Worm (Caenorhabditis elegans) whole organism, L1 larva: ENCODE data around the gene csn-5.

ENCODE experiments used
- C16A3.4 ChIP-seq: fragments of 150-350 bp; optimal IDR thresholded peaks from 2 replicates; lab custom pipeline; 2014; ENCODE audit warnings: missing biosample characterization, missing genetic modification characterization
- C34B4.2 ChIP-seq: sonication (generic microtip); optimal IDR thresholded peaks from 2 replicates; lab custom pipeline; 2017; ENCODE audit warnings: mild to moderate bottlenecking, missing genetic modification characterization, missing compliant biosample characterization
- F16B12.6 ChIP-seq: fragments of 150-350 bp; optimal IDR thresholded peaks from 2 replicates; lab custom pipeline; 2014; ENCODE audit warnings: missing biosample characterization, missing genetic modification characterization
- Y116A8C.19 ChIP-seq: sonication (generic microtip); optimal IDR thresholded peaks from 2 replicates; lab custom pipeline; 2016; ENCODE audit warnings: missing compliant biosample characterization, missing genetic modification characterization, borderline replicate concordance
- aha-1 ChIP-seq: fragments of 150-350 bp; optimal IDR thresholded peaks from 2 replicates; lab custom pipeline; 2014; ENCODE audit warnings: missing biosample characterization, missing genetic modification characterization
- aly-2 ChIP-seq: fragments of 150-350 bp; optimal IDR thresholded peaks from 2 replicates; lab custom pipeline; 2014; ENCODE audit warnings: missing biosample characterization, missing genetic modification characterization
- ama-1 ChIP-seq: fragments of 150-350 bp; optimal IDR thresholded peaks from 2 replicates; lab custom pipeline; 2014
- blmp-1 ChIP-seq: fragments of 150-350 bp; optimal IDR thresholded peaks from 2 replicates; lab custom pipeline; 2014; ENCODE audit warnings: missing biosample characterization, missing genetic modification characterization
- ceh-8 ChIP-seq: fragments of 200-800 bp; sonication (Bioruptor generic); optimal IDR thresholded peaks from 2 replicates; lab custom pipeline; 2018; ENCODE audit warnings: mild to moderate bottlenecking, missing genetic modification characterization, moderate library complexity, missing compliant biosample characterization
- ceh-90 ChIP-seq: sonication (generic microtip); optimal IDR thresholded peaks from 2 replicates; lab custom pipeline; 2016; ENCODE audit warnings: missing genetic modification characterization, missing compliant biosample characterization
- dpl-1 ChIP-seq, 3 experiments: fragments of 150-350 bp in 2 of 3; sonication (generic microtip) in 1 of 3; optimal IDR thresholded peaks; 2 replicates each; lab custom pipeline; 2014 to 2017; ENCODE audit warnings: missing biosample characterization in 3 of 3, missing genetic modification characterization in 3 of 3, missing genetic modification reagents in 3 of 3
- dsc-1 ChIP-seq: sonication (generic microtip); optimal IDR thresholded peaks from 2 replicates; lab custom pipeline; 2016; ENCODE audit warnings: mild to moderate bottlenecking, missing genetic modification characterization, missing compliant biosample characterization
- efl-1 ChIP-seq, 4 experiments: fragments of 150-350 bp; optimal IDR thresholded peaks in 3 of 4; peaks in 1 of 4; 1 replicate in 1 of 4; 2 replicates in 3 of 4; lab custom pipeline; 2014; ENCODE audit warnings: missing biosample characterization in 2 of 4, missing genetic modification characterization in 2 of 4, missing genetic modification reagents in 2 of 4
- efl-3 ChIP-seq: fragments of 200-800 bp; sonication (Bioruptor generic); optimal IDR thresholded peaks from 2 replicates; lab custom pipeline; 2018; ENCODE audit warnings: mild to moderate bottlenecking, missing genetic modification characterization, missing compliant biosample characterization
- egl-27 ChIP-seq, 2 experiments: fragments of 150-350 bp in 1 of 2; sonication (generic microtip); optimal IDR thresholded peaks; 3 replicates each; lab custom pipeline; 2017 to 2018; ENCODE audit warnings: missing biosample characterization in 2 of 2, missing genetic modification characterization in 2 of 2, missing genetic modification reagents in 2 of 2
- fkh-10 ChIP-seq: sonication (generic microtip); optimal IDR thresholded peaks from 2 replicates; lab custom pipeline; 2017; ENCODE audit warnings: missing biosample characterization, missing genetic modification reagents, missing genetic modification characterization
- fkh-8 ChIP-seq: sonication (generic microtip); optimal IDR thresholded peaks from 2 replicates; lab custom pipeline; 2016; ENCODE audit warnings: mild to moderate bottlenecking, missing genetic modification characterization, missing compliant biosample characterization
- fos-1 ChIP-seq: fragments of 150-350 bp; optimal IDR thresholded peaks from 2 replicates; lab custom pipeline; 2014; ENCODE audit warnings: missing biosample characterization, missing genetic modification characterization
- grh-1 ChIP-seq: fragments of 200-800 bp; sonication (Bioruptor generic); IDR thresholded peaks from 2 replicates; pipeline ENCODE4 v1.3.6; 2022; ENCODE audit warnings: missing genetic modification reagents, missing genetic modification characterization, missing compliant biosample characterization
- hpl-2 ChIP-seq: fragments of 150-350 bp; optimal IDR thresholded peaks from 2 replicates; lab custom pipeline; 2014; ENCODE audit warnings: missing biosample characterization, missing genetic modification reagents, missing genetic modification characterization
- irx-1 ChIP-seq: sonication (generic microtip); optimal IDR thresholded peaks from 2 replicates; lab custom pipeline; 2016; ENCODE audit warnings: missing genetic modification characterization, missing compliant biosample characterization
- jun-1 ChIP-seq: fragments of 150-350 bp; optimal IDR thresholded peaks from 2 replicates; lab custom pipeline; 2014; ENCODE audit warnings: missing biosample characterization, missing genetic modification reagents, missing genetic modification characterization
- lin-13 ChIP-seq: fragments of 150-350 bp; optimal IDR thresholded peaks from 2 replicates; lab custom pipeline; 2014; ENCODE audit warnings: missing biosample characterization, missing genetic modification reagents, missing genetic modification characterization
- lin-15B ChIP-seq: fragments of 150-350 bp; sonication (generic microtip); optimal IDR thresholded peaks from 3 replicates; lab custom pipeline; 2014; ENCODE audit warnings: missing biosample characterization, missing genetic modification characterization
- lin-35 ChIP-seq, 2 experiments: fragments of 150-350 bp; optimal IDR thresholded peaks; 2 replicates each; lab custom pipeline; 2014; ENCODE audit warnings: missing biosample characterization in 2 of 2, missing genetic modification characterization in 2 of 2, missing genetic modification reagents in 2 of 2
- lsy-2 ChIP-seq, 2 experiments: fragments of 150-350 bp; optimal IDR thresholded peaks; 2 replicates each; lab custom pipeline; 2014; ENCODE audit warnings: missing biosample characterization in 2 of 2, missing genetic modification characterization in 2 of 2
- mdl-1 ChIP-seq, 2 experiments: fragments of 150-350 bp; optimal IDR thresholded peaks; 2 replicates each; lab custom pipeline; 2014 to 2017; ENCODE audit warnings: missing biosample characterization in 2 of 2, missing genetic modification characterization in 2 of 2, inconsistent platforms in 1 of 2
- nhr-20 ChIP-seq: sonication (generic microtip); optimal IDR thresholded peaks from 2 replicates; lab custom pipeline; 2016; ENCODE audit warnings: mild to moderate bottlenecking, missing genetic modification characterization, missing compliant biosample characterization
- nhr-76 ChIP-seq: sonication (generic microtip); optimal IDR thresholded peaks from 2 replicates; lab custom pipeline; 2017; ENCODE audit warnings: missing biosample characterization, missing genetic modification characterization
- nhr-77 ChIP-seq: fragments of 150-350 bp; optimal IDR thresholded peaks from 2 replicates; lab custom pipeline; 2014; ENCODE audit warnings: missing biosample characterization, missing genetic modification characterization
- nhr-85 ChIP-seq: sonication (generic microtip); peaks from one replicate; lab custom pipeline; 2016; ENCODE audit warnings: missing genetic modification characterization, inconsistent platforms, missing compliant biosample characterization
- pqm-1 ChIP-seq: sonication (generic microtip); optimal IDR thresholded peaks from 3 replicates; lab custom pipeline; 2017; ENCODE audit warnings: missing biosample characterization, missing genetic modification characterization
- sup-37 ChIP-seq: fragments of 200-800 bp; sonication (Bioruptor generic); optimal IDR thresholded peaks from 2 replicates; lab custom pipeline; 2018; ENCODE audit warnings: mild to moderate bottlenecking, missing genetic modification characterization, missing compliant biosample characterization
- swsn-7 ChIP-seq: sonication (generic microtip); optimal IDR thresholded peaks from 2 replicates; lab custom pipeline; 2016; ENCODE audit warnings: missing genetic modification characterization, missing compliant biosample characterization
- unc-130 ChIP-seq: fragments of 150-350 bp; optimal IDR thresholded peaks from 2 replicates; lab custom pipeline; 2017; ENCODE audit warnings: missing biosample characterization, missing genetic modification characterization, inconsistent platforms
- zip-4 ChIP-seq: fragments of 200-800 bp; sonication (Bioruptor generic); optimal IDR thresholded peaks from 2 replicates; lab custom pipeline; 2018; ENCODE audit warnings: mild to moderate bottlenecking, missing genetic modification characterization, moderate library complexity, missing compliant biosample characterization

Gene csn-5

DNA sequence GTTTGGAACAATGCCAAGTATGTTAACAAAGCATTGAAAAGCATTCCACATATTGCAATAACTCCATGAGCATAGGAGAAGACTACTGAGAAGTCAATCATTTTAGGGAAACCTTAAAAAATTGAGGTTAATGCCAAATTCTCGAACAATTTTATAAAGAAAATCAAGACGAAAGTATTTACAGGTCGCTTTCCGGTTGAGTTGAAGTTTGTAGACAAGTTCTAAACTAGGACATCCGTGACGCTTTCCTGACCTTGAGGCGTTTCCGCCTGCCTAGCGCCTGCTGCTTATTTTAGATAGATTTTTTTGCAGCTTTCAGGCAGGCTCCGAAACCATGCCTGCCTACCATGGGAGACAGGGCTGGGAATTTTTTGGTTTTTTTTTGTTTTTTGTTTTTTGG lies 13.8 kb upstream of the csn-5 start, which contains the start of gene srd-13:
Gene srd-13, minus strand, starts transcription at position 101 of the 400 bp plus-strand sequence.
- no peak for TF ChIP-seq Y116A8C.19 (tag; lab: Kevin White, UChicago)
- no peak for TF ChIP-seq C34B4.2 (tag; lab: Kevin White, UChicago)

DNA sequence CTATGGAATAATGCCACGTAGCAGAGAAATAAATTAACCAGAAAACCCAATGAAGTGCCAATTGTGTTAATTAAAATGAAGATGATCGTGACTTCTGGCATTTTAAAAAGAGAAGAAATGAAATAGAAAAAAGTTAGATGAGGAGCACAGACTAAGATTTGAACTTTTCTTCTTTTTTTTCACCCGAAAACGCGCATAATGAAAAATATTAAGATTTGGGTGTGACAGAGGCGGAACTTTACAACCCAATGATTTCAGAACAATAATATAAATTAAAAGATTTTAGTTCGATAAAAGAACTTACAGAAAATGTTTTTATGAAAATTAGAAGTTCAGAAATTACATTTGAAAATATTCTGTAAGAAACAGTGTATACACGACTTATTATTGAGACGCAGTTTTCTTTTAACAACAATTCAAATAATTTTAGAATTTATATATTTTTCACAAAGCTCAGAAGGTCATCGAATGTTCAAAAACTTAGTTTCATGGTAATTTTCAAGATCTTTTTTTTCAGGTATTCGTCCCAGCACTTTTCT lies 3.8 kb upstream of the csn-5 start, which contains the start of the genes srd-8 and B0547.2:
Gene srd-8, minus strand, starts transcription at position 101 of the 539 bp plus-strand sequence.
Gene B0547.2, plus strand, starts transcription at position 489 of the 539 bp plus-strand sequence.
- TF ChIP-seq fkh-10 (no peak), nhr-20 (tag; lab: Kevin White, UChicago) (no peak), fkh-8 (tag; lab: Kevin White, UChicago) (no peak), sup-37 (GFP tag; lab: Kevin White, UChicago) (no peak), lin-13 (GFP tag; lab: Kevin White, UChicago) (no peak), nhr-77 (tag; lab: Kevin White, UChicago) (no peak), blmp-1 (tag; lab: Kevin White, UChicago) (no peak), grh-1 (GFP tag; lab: Robert Waterston, UW) (no peak), jun-1 (tag; lab: Kevin White, UChicago) (no peak), dpl-1 (GFP tag; optimal IDR thresholded peaks at IDR 0.05; lab: Kevin White, UChicago) (no peak), lsy-2 (tag; optimal IDR thresholded peaks at IDR 0.05; lab: Kevin White, UChicago) (no peak), nhr-76 (tag; lab: Kevin White, UChicago) (no peak), C34B4.2 (tag; lab: Kevin White, UChicago) (no peak), pqm-1 (tag; lab: Kevin White, UChicago) (no peak), F16B12.6 (tag; lab: Kevin White, UChicago) (no peak), efl-3 (GFP tag; lab: Kevin White, UChicago) (no peak), fos-1 (tag; lab: Kevin White, UChicago) (no peak)

DNA sequence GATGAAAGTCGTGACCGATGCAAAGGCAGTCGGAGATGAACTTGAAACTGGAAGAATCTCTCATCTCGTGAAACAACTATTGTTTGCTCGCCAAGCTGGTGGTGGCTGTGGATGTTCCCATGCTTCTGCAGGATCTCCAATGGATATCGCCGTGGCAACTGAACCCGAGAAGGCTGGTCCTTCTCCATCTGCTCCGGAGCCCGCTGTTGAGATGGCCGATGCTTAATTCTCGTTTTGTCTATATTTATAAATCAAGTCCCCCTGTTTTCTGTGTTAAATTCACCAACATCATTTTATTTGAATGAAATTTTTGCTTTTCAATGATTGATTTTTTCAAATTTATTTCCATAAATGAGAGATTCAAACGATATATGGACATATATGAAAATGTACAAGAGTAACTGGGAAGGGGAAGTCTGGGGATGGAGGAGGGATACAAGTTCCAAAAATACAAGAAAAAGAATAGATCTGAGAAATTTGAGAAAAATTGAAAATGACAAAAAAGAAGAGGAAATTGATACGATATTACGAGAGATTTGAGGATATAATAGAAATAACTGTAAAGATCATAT lies 1.5 kb downstream of the csn-5 start:
- no peak for TF ChIP-seq C16A3.4 (tag; lab: Kevin White, UChicago)
- TF ChIP-seq aha-1: no peak
- TF ChIP-seq unc-130 (tag; lab: Kevin White, UChicago): no peak
- TF ChIP-seq zip-4: no peak
- TF ChIP-seq aly-2: peak; percentile 21
- TF ChIP-seq swsn-7 (tag; lab: Kevin White, UChicago): no peak
- no peak for TF ChIP-seq egl-27 (tag; optimal IDR thresholded peaks at IDR 0.05; lab: Kevin White, UChicago)
- no peak for TF ChIP-seq mdl-1 (tag; optimal IDR thresholded peaks at IDR 0.05; lab: Kevin White, UChicago)
- no peak for TF ChIP-seq ceh-90 (tag; lab: Kevin White, UChicago)
- peak; percentile 22 for TF ChIP-seq ceh-8 (GFP tag; lab: Kevin White, UChicago)
- no peak for TF ChIP-seq hpl-2 (GFP tag; lab: Kevin White, UChicago)
- no peak for TF ChIP-seq irx-1 (tag; lab: Kevin White, UChicago)
- no peak for TF ChIP-seq lin-15B (tag; lab: Kevin White, UChicago)
- TF ChIP-seq nhr-85 (tag; lab: Kevin White, UChicago): peak; percentile 25
- no peak for TF ChIP-seq C34B4.2 (tag; lab: Kevin White, UChicago)
- TF ChIP-seq nhr-77 (tag; lab: Kevin White, UChicago): no peak
- TF ChIP-seq grh-1 (GFP tag; lab: Robert Waterston, UW): no peak
- TF ChIP-seq lin-35 (GFP tag; optimal IDR thresholded peaks at IDR 0.05; lab: Kevin White, UChicago): no peak
- no peak for TF ChIP-seq dsc-1 (tag; lab: Kevin White, UChicago)

DNA sequence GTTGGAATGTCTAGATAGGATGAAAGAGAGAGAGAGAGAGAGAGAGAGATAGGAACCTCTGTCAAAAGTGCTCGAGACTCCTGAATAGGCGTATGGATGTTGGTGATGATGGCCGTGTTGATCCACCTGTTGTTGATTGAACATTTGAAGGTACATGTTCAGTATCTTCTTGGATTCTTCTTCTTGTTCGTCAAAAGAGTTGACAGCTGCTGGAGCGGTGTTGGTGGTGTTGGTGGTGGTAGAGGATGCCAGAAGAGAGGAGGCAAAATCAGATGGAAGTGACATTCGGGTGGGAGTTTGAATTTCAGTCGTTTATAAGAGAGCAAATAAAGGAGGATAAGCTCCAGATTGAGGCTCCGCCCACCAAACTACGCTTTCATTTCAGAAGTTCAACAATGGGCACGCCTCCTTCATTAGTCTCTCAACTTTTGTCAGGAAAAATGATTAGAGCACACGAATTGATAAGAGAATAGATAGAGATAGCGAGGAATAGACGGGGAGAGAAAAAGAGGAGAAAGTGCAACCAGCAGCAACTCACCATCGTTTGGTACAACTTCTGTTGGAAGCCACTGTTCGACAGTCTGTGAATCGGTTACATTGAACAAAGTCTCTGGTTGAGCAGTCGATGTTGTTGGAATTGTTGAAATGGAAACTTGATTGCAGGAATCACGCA lies 3.6 kb downstream of the csn-5 start:
- TF ChIP-seq ama-1 (lab: Kevin White, UChicago) (no peak), jun-1 (tag; lab: Kevin White, UChicago) (no peak), efl-1 (optimal IDR thresholded peaks at IDR 0.05; lab: Kevin White, UChicago) (no peak), efl-1 (GFP tag; optimal IDR thresholded peaks at IDR 0.05 in 1 of 2; lab: Kevin White, UChicago) (peak in 1 of 2 experiments; percentile 85)
- TF ChIP-seq, all 84 proteins: peak for 1
